Fruit fly (Drosophila melanogaster): ENCODE measurements around the gene CG6006.
"Not testable (repeated sequence)": the region's sequence is repeated elsewhere in the genome, so short reads cannot be mapped to it uniquely, and the experiment has no call there.

Gene CG6006

dm6 chr3R:16187737-16188136 lies 33.0 kb downstream of the CG6006 start:
- TF ChIP-seq psq (optimal IDR thresholded peaks at IDR 0.05) (no peak), Sin3A (optimal IDR thresholded peaks at IDR 0.05) (no peak), insv (optimal IDR thresholded peaks at IDR 0.05) (no peak)

dm6 chr3R:16189464-16189863 lies 34.7 kb downstream of the CG6006 start, which contains the start of gene Bin1:
Gene Bin1 (minus strand): TSS chr3R:16189564.
- TF ChIP-seq h, ttk, Sin3A (optimal IDR thresholded peaks at IDR 0.05): not testable (repeated sequence)

dm6 chr3R:16190183-16190763 lies 35.5 kb downstream of the CG6006 start:
- TF ChIP-seq ttk (optimal IDR thresholded peaks at IDR 0.05) (no peak), Sin3A (optimal IDR thresholded peaks at IDR 0.05) (no peak), psq (optimal IDR thresholded peaks at IDR 0.05) (no peak), h (optimal IDR thresholded peaks at IDR 0.05) (no peak), Myc (optimal IDR thresholded peaks at IDR 0.05) (no peak), insv (optimal IDR thresholded peaks at IDR 0.05) (no peak)

- TF ChIP-seq Myc (optimal IDR thresholded peaks at IDR 0.05) (no peak), psq (optimal IDR thresholded peaks at IDR 0.05) (no peak), h (optimal IDR thresholded peaks at IDR 0.05) (no peak), insv (optimal IDR thresholded peaks at IDR 0.05) (no peak), Sin3A (optimal IDR thresholded peaks at IDR 0.05) (no peak), ttk (optimal IDR thresholded peaks at IDR 0.05) (no peak)
Measured at dm6 chr3R:16190782-16191181, 36.0 kb downstream of the CG6006 start.

dm6 chr3R:16200497-16201019 lies 45.8 kb downstream of the CG6006 start:
- TF ChIP-seq Myc (optimal IDR thresholded peaks at IDR 0.05) (no peak), h (optimal IDR thresholded peaks at IDR 0.05) (no peak), ttk (optimal IDR thresholded peaks at IDR 0.05) (no peak), psq (optimal IDR thresholded peaks at IDR 0.05) (no peak), insv (optimal IDR thresholded peaks at IDR 0.05) (no peak), Sin3A (optimal IDR thresholded peaks at IDR 0.05) (no peak)

- TF ChIP-seq Sin3A (optimal IDR thresholded peaks at IDR 0.05) (no peak), Myc (optimal IDR thresholded peaks at IDR 0.05) (no peak), insv (optimal IDR thresholded peaks at IDR 0.05) (no peak), ttk (optimal IDR thresholded peaks at IDR 0.05) (no peak), psq (optimal IDR thresholded peaks at IDR 0.05) (no peak), h (optimal IDR thresholded peaks at IDR 0.05) (no peak)
Measured at dm6 chr3R:16202335-16203024, 47.7 kb downstream of the CG6006 start.

dm6 chr3R:16203025-16203421 lies 48.2 kb downstream of the CG6006 start, which contains the start of the genes CG6126 and CG31287:
Gene CG6126 (minus strand): TSS chr3R:16203083.
Gene CG31287 (plus strand): TSS chr3R:16203371.
- TF ChIP-seq Sin3A (optimal IDR thresholded peaks at IDR 0.05) (no peak), h (optimal IDR thresholded peaks at IDR 0.05) (no peak), insv (optimal IDR thresholded peaks at IDR 0.05) (no peak), ttk (optimal IDR thresholded peaks at IDR 0.05) (no peak), Myc (optimal IDR thresholded peaks at IDR 0.05) (no peak), psq (optimal IDR thresholded peaks at IDR 0.05) (no peak)

dm6 chr3R:16205155-16205778 lies 50.5 kb downstream of the CG6006 start, which contains the start of gene mtSSB:
Gene mtSSB (minus strand): TSS chr3R:16205250.
- no peak for TF ChIP-seq Myc (optimal IDR thresholded peaks at IDR 0.05)
- TF ChIP-seq Sin3A (optimal IDR thresholded peaks at IDR 0.05): no peak
- no peak for TF ChIP-seq psq (optimal IDR thresholded peaks at IDR 0.05)
- TF ChIP-seq insv (optimal IDR thresholded peaks at IDR 0.05): no peak
- TF ChIP-seq h (optimal IDR thresholded peaks at IDR 0.05): no peak
- no peak for TF ChIP-seq ttk (optimal IDR thresholded peaks at IDR 0.05)

dm6 chr3R:16206162-16206561 lies 51.4 kb downstream of the CG6006 start:
- TF ChIP-seq Myc (optimal IDR thresholded peaks at IDR 0.05) (no peak), insv (optimal IDR thresholded peaks at IDR 0.05) (no peak), h (optimal IDR thresholded peaks at IDR 0.05) (no peak), ttk (optimal IDR thresholded peaks at IDR 0.05) (no peak), psq (optimal IDR thresholded peaks at IDR 0.05) (no peak), Sin3A (optimal IDR thresholded peaks at IDR 0.05) (no peak)

- TF ChIP-seq psq (optimal IDR thresholded peaks at IDR 0.05) (no peak), insv (optimal IDR thresholded peaks at IDR 0.05) (no peak), Sin3A (optimal IDR thresholded peaks at IDR 0.05) (no peak), ttk (optimal IDR thresholded peaks at IDR 0.05) (no peak), h (optimal IDR thresholded peaks at IDR 0.05) (no peak), Myc (optimal IDR thresholded peaks at IDR 0.05) (no peak)
Measured at dm6 chr3R:16207074-16207609, 52.4 kb downstream of the CG6006 start.

- no peak for TF ChIP-seq Sin3A (optimal IDR thresholded peaks at IDR 0.05)
Measured at dm6 chr3R:16208106-16208780, 53.5 kb downstream of the CG6006 start.
